Fruit fly (Drosophila melanogaster): ENCODE measurements around the gene cdm.

DNA sequence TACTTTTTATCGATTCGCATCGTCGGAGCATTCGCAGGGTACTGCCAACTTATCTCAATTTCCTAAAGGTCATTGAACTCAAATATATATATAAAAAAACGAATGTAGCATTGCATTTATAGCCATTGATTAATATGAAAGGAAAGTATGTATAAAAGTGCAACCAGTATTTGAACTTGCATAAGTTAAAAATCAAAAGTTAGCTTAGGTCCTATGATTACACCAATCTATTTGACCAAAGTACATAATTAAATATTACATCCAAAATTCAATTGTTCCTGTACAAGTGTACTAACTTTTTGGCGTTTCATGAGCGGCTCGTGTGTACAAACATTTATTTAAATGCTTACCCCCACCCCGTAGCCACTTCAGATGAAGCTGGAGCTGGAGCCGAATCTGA lies 25.8 kb downstream of the cdm start:
- TF ChIP-seq psq (optimal IDR thresholded peaks at IDR 0.05) (no peak), pan (optimal IDR thresholded peaks at IDR 0.05) (no peak)
